Fruit fly (Drosophila melanogaster): ENCODE results near the gene mex1.

Gene mex1

dm6 chr3L:15504687-15505086 is 14.7 kb downstream of the mex1 start, which contains the start of gene CG7857 (continued):
- TF ChIP-seq HLH3B (GFP tag; IDR thresholded peaks at IDR 0.05): no peak
- TF ChIP-seq Med (GFP tag): no peak
- no peak for TF ChIP-seq phol (tag; optimal IDR thresholded peaks at IDR 0.05)
- no peak for TF ChIP-seq Deaf1 (tag; optimal IDR thresholded peaks at IDR 0.05)
- TF ChIP-seq CG12659 (GFP tag; optimal IDR thresholded peaks at IDR 0.05): peak; percentile 5
- TF ChIP-seq CG7963 (GFP tag; IDR thresholded peaks at IDR 0.05; ENCODE audit: partially characterized antibody): no peak
- TF ChIP-seq slp2 (GFP tag; optimal IDR thresholded peaks at IDR 0.05): no peak
- TF ChIP-seq Dfd (GFP tag; optimal IDR thresholded peaks at IDR 0.05): no peak
- no peak for TF ChIP-seq CG13424 (tag; optimal IDR thresholded peaks at IDR 0.05)
- no peak for TF ChIP-seq CG31441 (GFP tag; IDR thresholded peaks at IDR 0.05)
- no peak for TF ChIP-seq Atf-2 (GFP tag; optimal IDR thresholded peaks at IDR 0.05)
- no peak for TF ChIP-seq tio (GFP tag; optimal IDR thresholded peaks at IDR 0.05)
- no peak for TF ChIP-seq Bgb (GFP tag; IDR thresholded peaks at IDR 0.05; ENCODE audit: partially characterized antibody)
- TF ChIP-seq Gsc (GFP tag; IDR thresholded peaks at IDR 0.05): no peak
- no peak for TF ChIP-seq tin (GFP tag; optimal IDR thresholded peaks at IDR 0.05)
- no peak for TF ChIP-seq zen (tag; optimal IDR thresholded peaks at IDR 0.05)
- no peak for TF ChIP-seq crol (GFP tag; IDR thresholded peaks at IDR 0.05)
- no peak for TF ChIP-seq Fer2 (tag; optimal IDR thresholded peaks at IDR 0.05)
- no peak for TF ChIP-seq wek (GFP tag; optimal IDR thresholded peaks at IDR 0.05)
- no peak for TF ChIP-seq dmrt11E (tag; optimal IDR thresholded peaks at IDR 0.05)
- TF ChIP-seq CG14860 (GFP tag; IDR thresholded peaks at IDR 0.05; ENCODE audit: partially characterized antibody): no peak
- TF ChIP-seq MBD-R2 (GFP tag; IDR thresholded peaks at IDR 0.05): peak; percentile 63
- TF ChIP-seq CG30020 (tag; optimal IDR thresholded peaks at IDR 0.05): no peak
- TF ChIP-seq Dll (GFP tag; IDR thresholded peaks at IDR 0.05; ENCODE audit: partially characterized antibody): peak; percentile 40; the same call in 1 of the 4 replicates
- no peak for TF ChIP-seq Doc2 (GFP tag; IDR thresholded peaks at IDR 0.05)
- TF ChIP-seq lab (GFP tag; optimal IDR thresholded peaks at IDR 0.05): no peak
- TF ChIP-seq gcm2 (GFP tag; optimal IDR thresholded peaks at IDR 0.05): no peak
- no peak for TF ChIP-seq aop (GFP tag; IDR thresholded peaks at IDR 0.05)
- no peak for TF ChIP-seq CG10462 (GFP tag; optimal IDR thresholded peaks at IDR 0.05)
- TF ChIP-seq unc-4 (GFP tag; IDR thresholded peaks at IDR 0.05; ENCODE audit: partially characterized antibody): no peak
- 0 out of 2 replicates have a peak, but pooled peaks have one; percentile 22 for TF ChIP-seq Scr (GFP tag; IDR thresholded peaks at IDR 0.05; ENCODE audit: partially characterized antibody)
- no peak for TF ChIP-seq pho (GFP tag; optimal IDR thresholded peaks at IDR 0.05)
- TF ChIP-seq Bdp1 (GFP tag; optimal IDR thresholded peaks at IDR 0.05): no peak
- TF ChIP-seq Dek (tag; optimal IDR thresholded peaks at IDR 0.05): no peak
- TF ChIP-seq CG12219 (GFP tag; optimal IDR thresholded peaks at IDR 0.05): no peak
- TF ChIP-seq row (GFP tag; IDR thresholded peaks at IDR 0.05): no peak
- peak; percentile 31; the same call in 1 of the 2 replicates for TF ChIP-seq CG13287 (GFP tag; IDR thresholded peaks at IDR 0.05; ENCODE audit: partially characterized antibody)
- no peak for TF ChIP-seq zfh1 (GFP tag; IDR thresholded peaks at IDR 0.05)
- TF ChIP-seq CG11695 (GFP tag; IDR thresholded peaks at IDR 0.05): no peak
- TF ChIP-seq gfzf (GFP tag; optimal IDR thresholded peaks at IDR 0.05): peak; percentile 62
- no peak for TF ChIP-seq pan (optimal IDR thresholded peaks at IDR 0.05)
- TF ChIP-seq pan (GFP tag; optimal IDR thresholded peaks at IDR 0.05 in 1 of 2, IDR thresholded peaks at IDR 0.05 in 1 of 2): no peak
- TF ChIP-seq CkIIα-i1 (GFP tag; IDR thresholded peaks at IDR 0.05): no peak
- no peak for TF ChIP-seq gsb-n (tag; optimal IDR thresholded peaks at IDR 0.05)
- no peak for TF ChIP-seq CG6765 (GFP tag; optimal IDR thresholded peaks at IDR 0.05)
- TF ChIP-seq CG17829 (tag; optimal IDR thresholded peaks at IDR 0.05): no peak
- no peak for TF ChIP-seq Awh (GFP tag; IDR thresholded peaks at IDR 0.05)
- TF ChIP-seq CG10565 (GFP tag; optimal IDR thresholded peaks at IDR 0.05): no peak
- TF ChIP-seq CG1647 (GFP tag; optimal IDR thresholded peaks at IDR 0.05): no peak
- TF ChIP-seq Dp (GFP tag; optimal IDR thresholded peaks at IDR 0.05): peak; percentile 72
- TF ChIP-seq cwo (GFP tag; optimal IDR thresholded peaks at IDR 0.05): no peak

Data from whole organism, embryonic.